Worm (Caenorhabditis elegans) whole organism, mixed stage, embryonic: ENCODE data around the gene C02F5.14.

Experiments
- bed-3 ChIP-seq: fragments of 200-800 bp; sonication (Bioruptor generic); optimal IDR thresholded peaks from 3 replicates; lab custom pipeline; 2018; ENCODE audit warnings: mild to moderate bottlenecking, missing genetic modification characterization, moderate library complexity, missing compliant biosample characterization
- blmp-1 ChIP-seq: fragments of 150-350 bp; optimal IDR thresholded peaks from 2 replicates; lab custom pipeline; 2014; ENCODE audit warnings: missing biosample characterization, missing genetic modification characterization
- ceh-39 ChIP-seq: fragments of 150-350 bp; optimal IDR thresholded peaks from 2 replicates; lab custom pipeline; 2014; ENCODE audit warnings: missing biosample characterization, missing genetic modification characterization
- ceh-43 ChIP-seq: fragments of 200-800 bp; sonication (Bioruptor generic); optimal IDR thresholded peaks from 2 replicates; lab custom pipeline; 2018; ENCODE audit warnings: mild to moderate bottlenecking, missing genetic modification characterization, moderate library complexity, missing compliant biosample characterization
- ceh-83 ChIP-seq: fragments of 200-800 bp; sonication (Bioruptor generic); optimal IDR thresholded peaks from 2 replicates; lab custom pipeline; 2018; ENCODE audit warnings: mild to moderate bottlenecking, missing genetic modification characterization, missing compliant biosample characterization
- ces-1 ChIP-seq: fragments of 150-350 bp; optimal IDR thresholded peaks from 2 replicates; lab custom pipeline; 2014; ENCODE audit warnings: missing biosample characterization, missing genetic modification reagents, missing genetic modification characterization
- cnd-1 ChIP-seq: fragments of 200-800 bp; sonication (Bioruptor generic); optimal IDR thresholded peaks from 2 replicates; lab custom pipeline; 2018; ENCODE audit warnings: mild to moderate bottlenecking, missing genetic modification characterization, missing compliant biosample characterization
- drap-1 ChIP-seq: fragments of 200-800 bp; sonication (Bioruptor generic); optimal IDR thresholded peaks from 3 replicates; lab custom pipeline; 2018; ENCODE audit warnings: mild to moderate bottlenecking, missing genetic modification characterization, missing compliant biosample characterization
- elt-1 ChIP-seq: sonication (generic microtip); optimal IDR thresholded peaks from 2 replicates; lab custom pipeline; 2017; ENCODE audit warnings: missing genetic modification characterization, mild to moderate bottlenecking, missing compliant biosample characterization, antibody characterized with exemption, moderate library complexity, borderline replicate concordance; ENCODE audit not compliant: insufficient read depth
- elt-3 ChIP-seq: fragments of 150-350 bp; optimal IDR thresholded peaks from 2 replicates; lab custom pipeline; 2014; ENCODE audit warnings: missing biosample characterization, missing genetic modification characterization
- flh-1 ChIP-seq: fragments of 200-800 bp; sonication (Bioruptor generic); optimal IDR thresholded peaks from 2 replicates; lab custom pipeline; 2018; ENCODE audit warnings: mild to moderate bottlenecking, missing genetic modification characterization, moderate library complexity, missing compliant biosample characterization
- ham-2 ChIP-seq: fragments of 200-800 bp; sonication (Bioruptor generic); optimal IDR thresholded peaks from 2 replicates; lab custom pipeline; 2018; ENCODE audit warnings: mild to moderate bottlenecking, missing genetic modification characterization, missing compliant biosample characterization
- hlh-1 ChIP-seq: fragments of 150-350 bp; optimal IDR thresholded peaks from 2 replicates; lab custom pipeline; 2014; ENCODE audit warnings: missing biosample characterization, missing genetic modification reagents, missing genetic modification characterization
- lin-13 ChIP-seq: fragments of 150-350 bp; optimal IDR thresholded peaks from 2 replicates; lab custom pipeline; 2014; ENCODE audit warnings: missing biosample characterization, missing genetic modification characterization
- lin-32 ChIP-seq: fragments of 200-800 bp; sonication (Bioruptor generic); optimal IDR thresholded peaks from 2 replicates; lab custom pipeline; 2018; ENCODE audit warnings: mild to moderate bottlenecking, missing genetic modification characterization, missing compliant biosample characterization
- lsy-2 ChIP-seq: fragments of 150-350 bp; optimal IDR thresholded peaks from 2 replicates; lab custom pipeline; 2014; ENCODE audit warnings: missing biosample characterization, missing genetic modification characterization
- mab-5 ChIP-seq: fragments of 150-350 bp; optimal IDR thresholded peaks from 2 replicates; lab custom pipeline; 2014; ENCODE audit warnings: missing biosample characterization, missing genetic modification characterization
- mep-1 ChIP-seq: fragments of 150-350 bp; optimal IDR thresholded peaks from 2 replicates; lab custom pipeline; 2017; ENCODE audit warnings: missing biosample characterization, missing genetic modification reagents, missing genetic modification characterization, inconsistent platforms
- nhr-12 ChIP-seq: fragments of 150-350 bp; optimal IDR thresholded peaks from 2 replicates; lab custom pipeline; 2014; ENCODE audit warnings: missing biosample characterization, missing genetic modification characterization
- nhr-2 ChIP-seq: fragments of 150-350 bp; optimal IDR thresholded peaks from 2 replicates; lab custom pipeline; 2014; ENCODE audit warnings: missing biosample characterization, missing genetic modification characterization
- nhr-237 ChIP-seq: fragments of 150-350 bp; optimal IDR thresholded peaks from 2 replicates; lab custom pipeline; 2014; ENCODE audit warnings: missing biosample characterization, missing genetic modification characterization
- nhr-28 ChIP-seq: fragments of 150-350 bp; optimal IDR thresholded peaks from 2 replicates; lab custom pipeline; 2014; ENCODE audit warnings: missing biosample characterization, missing genetic modification characterization
- nhr-76 ChIP-seq: sonication (generic microtip); optimal IDR thresholded peaks from 2 replicates; lab custom pipeline; 2017; ENCODE audit warnings: missing biosample characterization, missing genetic modification characterization
- pha-4 ChIP-seq: fragments of 150-350 bp; optimal IDR thresholded peaks from 2 replicates; lab custom pipeline; 2018; ENCODE audit warnings: missing biosample characterization, missing genetic modification reagents, missing genetic modification characterization
- snpc-4 ChIP-seq: fragments of 150-350 bp; optimal IDR thresholded peaks from 2 replicates; lab custom pipeline; 2014; ENCODE audit warnings: missing biosample characterization, missing genetic modification characterization
- sptf-1 ChIP-seq: sonication (generic microtip); optimal IDR thresholded peaks from 2 replicates; lab custom pipeline; 2017; ENCODE audit warnings: mild to moderate bottlenecking, missing genetic modification characterization, moderate library complexity, missing compliant biosample characterization
- tbx-8 ChIP-seq: fragments of 200-800 bp; sonication (Bioruptor generic); optimal IDR thresholded peaks from 2 replicates; lab custom pipeline; 2018; ENCODE audit warnings: mild to moderate bottlenecking, missing genetic modification characterization, moderate library complexity, missing compliant biosample characterization
- unc-120 ChIP-seq: sonication (generic microtip); optimal IDR thresholded peaks from 2 replicates; lab custom pipeline; 2017; ENCODE audit warnings: missing genetic modification characterization, missing compliant biosample characterization; ENCODE audit not compliant: poor library complexity, severe bottlenecking
- unc-62 ChIP-seq: fragments of 150-350 bp; optimal IDR thresholded peaks from 2 replicates; lab custom pipeline; 2014; ENCODE audit warnings: missing biosample characterization, missing genetic modification reagents, missing genetic modification characterization
- zip-8 ChIP-seq: fragments of 150-350 bp; optimal IDR thresholded peaks from 2 replicates; lab custom pipeline; 2014; ENCODE audit warnings: missing biosample characterization, missing genetic modification characterization
- ztf-11 ChIP-seq: fragments of 150-350 bp; optimal IDR thresholded peaks from 2 replicates; lab custom pipeline; 2014; ENCODE audit warnings: missing biosample characterization, missing genetic modification characterization

C02F5.14 gene

DNA sequence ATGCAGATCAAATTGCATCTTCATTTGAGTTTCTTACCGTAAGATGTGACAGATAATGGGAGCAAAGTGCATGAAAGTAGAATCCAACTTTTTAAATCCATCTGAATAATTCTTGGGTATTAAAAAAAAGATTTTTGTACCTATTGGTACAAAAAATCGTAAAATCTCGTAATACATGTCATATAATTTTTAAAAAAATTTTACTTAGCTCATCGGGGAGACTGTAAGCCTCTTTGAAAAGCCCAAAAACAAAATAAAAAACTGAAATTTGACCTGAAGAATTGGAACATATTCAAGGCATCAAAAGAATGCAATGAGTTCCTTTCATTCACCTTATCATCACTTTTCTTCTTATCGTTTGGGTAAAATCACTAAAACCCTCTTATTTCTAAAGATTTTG is 40.6 kb upstream of the C02F5.14 start, which contains the start of gene clec-160:
Gene clec-160 (minus strand): TSS at position 101 of the 400 bp plus-strand sequence.
- TF ChIP-seq mep-1 (tag; lab: Kevin White, UChicago): no peak
- no peak for TF ChIP-seq unc-120 (tag; lab: Kevin White, UChicago)
- TF ChIP-seq hlh-1 (tag; lab: Kevin White, UChicago): no peak
- no peak for TF ChIP-seq nhr-2 (tag; lab: Kevin White, UChicago)
- TF ChIP-seq ztf-11 (tag; lab: Kevin White, UChicago): no peak
- TF ChIP-seq, all 35 proteins: peak for 0

ce11 chrIII:8271676-8272225 is 36.4 kb upstream of the C02F5.14 start, which contains the start of the genes mps-4 and F09G8.10:
mps-4 (minus strand) TSS chrIII:8271776.
F09G8.10 (minus strand) TSS chrIII:8272175.
- TF ChIP-seq flh-1 (GFP tag; lab: Kevin White, UChicago) (no peak), nhr-28 (tag; lab: Kevin White, UChicago) (no peak), tbx-8 (GFP tag; lab: Kevin White, UChicago) (no peak), ztf-11 (tag; lab: Kevin White, UChicago) (no peak), lin-13 (tag; lab: Kevin White, UChicago) (no peak), elt-3 (tag; lab: Kevin White, UChicago) (no peak), nhr-76 (tag; lab: Kevin White, UChicago) (no peak), nhr-237 (tag; lab: Kevin White, UChicago) (no peak), nhr-12 (tag; lab: Kevin White, UChicago) (no peak), mab-5 (tag; lab: Kevin White, UChicago) (no peak), pha-4 (tag; lab: Kevin White, UChicago) (no peak), lin-32 (GFP tag; lab: Kevin White, UChicago) (no peak), drap-1 (GFP tag; lab: Kevin White, UChicago) (no peak), lsy-2 (tag; lab: Kevin White, UChicago) (no peak), zip-8 (no peak), elt-1 (no peak), unc-62 (no peak), ces-1 (no peak), ceh-43 (GFP tag; lab: Kevin White, UChicago) (no peak)

DNA sequence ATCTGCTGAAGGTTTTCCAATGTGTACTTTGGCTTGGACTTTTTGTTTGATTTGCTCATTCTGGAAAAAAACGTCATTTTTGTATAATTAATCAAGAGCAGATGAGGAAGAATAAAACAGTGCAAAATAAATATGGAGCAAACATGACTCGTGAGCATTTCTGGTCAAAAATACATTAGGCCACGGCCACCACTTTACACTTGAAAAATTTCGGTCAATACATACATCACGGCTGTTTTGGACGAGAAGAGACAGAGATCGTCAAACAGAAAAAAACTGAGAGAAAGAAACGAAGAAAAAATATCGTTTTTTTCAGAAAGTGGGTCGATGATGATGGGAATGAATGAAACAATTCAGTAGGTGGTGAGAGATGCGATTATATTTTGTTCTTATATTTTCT is 33.0 kb upstream of the C02F5.14 start, which contains the start of the genes F09G8.7 and crn-7:
Gene F09G8.7 (minus strand): TSS at position 60 of the 400 bp plus-strand sequence.
Gene crn-7 (plus strand): TSS at position 236 of the 400 bp plus-strand sequence.
- TF ChIP-seq nhr-237 (tag; lab: Kevin White, UChicago) (no peak), mep-1 (tag; lab: Kevin White, UChicago) (peak; percentile 2)

DNA sequence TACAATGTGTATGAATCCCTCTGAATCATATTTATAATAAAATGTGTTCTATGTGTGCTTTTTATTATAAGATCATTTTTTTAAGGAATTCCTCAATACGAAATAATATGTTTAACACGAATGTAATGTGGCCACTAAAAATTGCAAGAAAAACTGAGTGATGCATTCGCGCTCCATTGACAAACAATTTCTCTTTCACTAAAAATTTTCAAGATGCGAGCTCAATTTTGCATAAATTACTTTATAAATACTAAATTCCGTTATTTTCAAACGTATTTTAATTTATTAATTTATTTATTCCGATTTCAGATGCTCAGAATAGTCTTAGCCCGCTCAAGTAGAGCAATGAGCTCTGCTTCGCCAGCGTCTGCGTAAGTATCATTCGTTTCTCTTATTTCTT is 30.4 kb upstream of the C02F5.14 start, which contains the start of gene mrps-9:
Gene mrps-9 (plus strand): TSS at position 310 of the 400 bp plus-strand sequence.
- TF ChIP-seq ceh-83 (peak; percentile 58), blmp-1 (tag; lab: Kevin White, UChicago) (peak; percentile 0), mep-1 (tag; lab: Kevin White, UChicago) (no peak)

DNA sequence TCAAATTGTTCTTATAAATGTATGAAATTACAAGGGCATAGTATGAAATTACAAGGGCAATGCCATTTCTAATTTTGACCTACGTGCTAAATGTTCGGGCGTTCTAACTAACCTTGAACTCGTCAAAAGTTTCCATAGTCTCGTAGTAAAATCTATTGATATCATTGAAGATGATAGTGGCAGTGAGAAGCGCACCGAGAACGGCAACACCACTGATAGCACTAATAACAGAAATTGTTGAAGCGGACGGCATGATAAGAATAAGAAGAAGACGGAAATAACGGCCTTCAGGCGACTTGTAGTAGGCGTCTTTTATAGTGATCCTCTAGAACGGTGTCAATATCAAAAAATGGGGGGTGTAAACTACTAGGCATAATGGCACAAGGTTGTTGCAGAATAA is 28.1 kb upstream of the C02F5.14 start, which contains the start of gene col-91:
Gene col-91 (minus strand): TSS at position 288 of the 400 bp plus-strand sequence.
- TF ChIP-seq elt-3 (tag; lab: Kevin White, UChicago) (no peak), mep-1 (tag; lab: Kevin White, UChicago) (no peak), blmp-1 (tag; lab: Kevin White, UChicago) (no peak), cnd-1 (no peak), nhr-2 (tag; lab: Kevin White, UChicago) (no peak)

DNA sequence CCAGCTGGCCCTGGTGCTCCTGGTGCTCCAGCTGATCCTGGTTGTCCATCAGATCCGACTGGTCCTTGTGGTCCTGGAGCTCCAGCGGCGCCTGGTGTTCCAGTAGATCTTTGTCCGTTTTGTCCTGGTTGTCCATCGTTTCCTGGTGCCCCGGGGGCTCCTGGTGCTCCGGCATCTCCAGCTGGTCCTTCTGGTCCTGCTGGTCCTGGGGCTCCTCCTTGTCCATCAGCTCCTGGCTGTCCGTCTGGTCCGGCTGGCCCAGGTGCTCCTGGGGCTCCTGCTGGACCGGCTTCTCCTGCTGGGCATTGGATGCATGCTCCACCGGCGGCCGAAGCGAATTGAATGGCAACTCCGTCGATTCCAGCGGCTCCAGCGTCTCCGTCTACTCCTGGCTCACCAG is 27.3 kb upstream of the C02F5.14 start:
- no peak for TF ChIP-seq bed-3 (GFP tag; lab: Kevin White, UChicago)
- TF ChIP-seq nhr-76 (tag; lab: Kevin White, UChicago): no peak
- TF ChIP-seq ceh-39 (tag; lab: Kevin White, UChicago): no peak
- no peak for TF ChIP-seq unc-62
- no peak for TF ChIP-seq lin-13 (tag; lab: Kevin White, UChicago)
- TF ChIP-seq hlh-1 (tag; lab: Kevin White, UChicago): no peak
- no peak for TF ChIP-seq zip-8
- TF ChIP-seq sptf-1 (tag; lab: Kevin White, UChicago): no peak
- TF ChIP-seq snpc-4 (tag; lab: Kevin White, UChicago): no peak
- no peak for TF ChIP-seq ceh-83
- TF ChIP-seq ham-2 (GFP tag; lab: Kevin White, UChicago): no peak
- TF ChIP-seq unc-120 (tag; lab: Kevin White, UChicago): no peak
- TF ChIP-seq lin-32 (GFP tag; lab: Kevin White, UChicago): no peak
- TF ChIP-seq flh-1 (GFP tag; lab: Kevin White, UChicago): no peak
